Worm (Caenorhabditis elegans): ENCODE measurements around the gene F23B12.4.
A peak's percentile ranks its signal among the peaks of the same experiment; 100 is the strongest.

F23B12.4 gene

DNA sequence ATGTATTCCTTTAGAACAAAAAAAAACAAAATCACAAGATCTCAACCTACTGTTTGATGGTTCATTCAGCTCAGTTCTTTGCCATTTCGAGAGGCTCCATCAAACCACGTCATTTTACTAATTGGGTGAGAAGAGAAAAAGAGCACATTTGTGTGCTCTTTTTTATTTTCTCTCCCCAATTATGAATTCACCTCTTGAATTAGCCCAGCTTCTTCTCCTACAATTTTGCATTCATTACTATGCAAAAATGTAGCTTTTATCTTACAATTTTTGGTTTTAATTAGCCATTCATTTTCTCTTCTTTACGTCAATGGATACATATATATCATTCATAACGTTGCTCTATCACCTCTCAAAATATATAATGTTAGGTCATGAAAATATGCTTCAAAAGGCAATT lies 35.3 kb upstream of the F23B12.4 start:
- TF ChIP-seq ceh-20 (GFP tag; IDR thresholded peaks at IDR 0.05): no peak
- no peak for TF ChIP-seq lsy-2 (tag; optimal IDR thresholded peaks at IDR 0.05)
- TF ChIP-seq dmd-8 (GFP tag; IDR thresholded peaks at IDR 0.05): no peak
- TF ChIP-seq arid-1 (GFP tag; conservative IDR thresholded peaks at IDR 0.05): no peak
- TF ChIP-seq ceh-28 (tag; optimal IDR thresholded peaks at IDR 0.05): no peak
- TF ChIP-seq zip-11 (GFP tag; IDR thresholded peaks at IDR 0.05): no peak
- no peak for TF ChIP-seq dve-1 (tag; optimal IDR thresholded peaks at IDR 0.05; ENCODE audit: insufficient read depth)
- no peak for TF ChIP-seq spr-3 (GFP tag; optimal IDR thresholded peaks at IDR 0.05)
- TF ChIP-seq snpc-1.2 (GFP tag; IDR thresholded peaks at IDR 0.05): no peak
- TF ChIP-seq gei-8 (GFP tag; optimal IDR thresholded peaks at IDR 0.05): no peak
- no peak for TF ChIP-seq hif-1 (tag; optimal IDR thresholded peaks at IDR 0.05)
- TF ChIP-seq nhr-11 (tag; optimal IDR thresholded peaks at IDR 0.05): no peak
- TF ChIP-seq fkh-10 (GFP tag; optimal IDR thresholded peaks at IDR 0.05): no peak
- TF ChIP-seq F44E2.7 (GFP tag; IDR thresholded peaks at IDR 0.05): no peak
- no peak for TF ChIP-seq nhr-28 (tag; optimal IDR thresholded peaks at IDR 0.05)
- TF ChIP-seq F37D6.2 (tag; optimal IDR thresholded peaks at IDR 0.05): no peak
- TF ChIP-seq T20F7.1 (GFP tag; optimal IDR thresholded peaks at IDR 0.05): no peak

DNA sequence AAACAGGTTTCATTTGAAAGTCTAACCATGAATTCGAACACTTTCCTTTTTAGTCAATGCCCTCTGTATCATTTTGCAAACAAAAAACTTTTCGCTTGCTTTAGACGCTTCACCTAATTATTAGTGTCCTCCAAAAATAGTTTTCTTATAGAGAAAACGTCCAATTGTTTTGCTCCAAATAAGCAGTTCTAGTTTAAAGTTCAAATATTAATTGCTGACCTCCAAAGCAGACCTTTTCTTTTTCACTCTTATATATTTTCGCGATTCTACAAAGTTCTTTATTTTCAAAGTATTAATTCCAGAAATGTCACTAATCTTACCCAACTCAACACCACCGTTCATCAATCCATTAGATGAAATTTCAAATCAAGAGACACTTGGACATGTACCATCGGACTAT lies 32.2 kb upstream of the F23B12.4 start, which contains the start of gene gnrr-2:
Gene gnrr-2 (plus strand): TSS at position 301 of the 400 bp plus-strand sequence.
- TF ChIP-seq T26A8.4 (GFP tag; IDR thresholded peaks at IDR 0.05) (no peak), ceh-20 (GFP tag; IDR thresholded peaks at IDR 0.05) (no peak), spr-3 (GFP tag; optimal IDR thresholded peaks at IDR 0.05) (no peak), ZK546.5 (tag; optimal IDR thresholded peaks at IDR 0.05) (no peak), rbr-2 (tag; optimal IDR thresholded peaks at IDR 0.05) (no peak), hif-1 (tag; optimal IDR thresholded peaks at IDR 0.05) (no peak), dmd-8 (GFP tag; IDR thresholded peaks at IDR 0.05) (no peak), mxl-2 (GFP tag; conservative IDR thresholded peaks at IDR 0.05) (no peak), dve-1 (tag; optimal IDR thresholded peaks at IDR 0.05; ENCODE audit: insufficient read depth) (no peak), nhr-76 (tag; optimal IDR thresholded peaks at IDR 0.05) (no peak), daf-8 (GFP tag; IDR thresholded peaks at IDR 0.05) (no peak), snpc-1.2 (GFP tag; IDR thresholded peaks at IDR 0.05) (no peak), nhr-10 (tag; optimal IDR thresholded peaks at IDR 0.05) (no peak), mxl-3 (GFP tag; optimal IDR thresholded peaks at IDR 0.05) (no peak), egl-43 (GFP tag; IDR thresholded peaks at IDR 0.05) (no peak), fos-1 (tag; optimal IDR thresholded peaks at IDR 0.05) (no peak), snpc-4 (tag; optimal IDR thresholded peaks at IDR 0.05) (no peak)

DNA sequence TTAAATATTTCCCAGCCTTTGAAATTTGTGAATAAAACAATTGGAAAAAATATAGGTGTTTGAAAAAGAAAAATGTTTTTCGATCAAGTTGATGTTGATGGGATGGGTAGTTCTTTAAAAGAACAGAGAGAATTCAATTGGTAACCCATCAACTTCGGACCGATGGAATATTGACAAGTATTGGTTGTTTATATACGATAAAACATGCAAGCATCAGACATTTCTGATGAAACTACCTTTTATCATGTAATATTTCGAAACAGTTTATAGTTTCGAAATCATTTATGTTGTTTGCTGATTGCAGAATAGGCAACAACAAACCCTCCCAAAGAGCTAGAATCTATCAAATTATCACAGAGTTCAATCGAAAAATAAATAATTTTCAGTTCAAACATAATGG lies 31.0 kb upstream of the F23B12.4 start:
- no peak for TF ChIP-seq nhr-25 (tag; optimal IDR thresholded peaks at IDR 0.05; ENCODE audit: borderline replicate concordance, insufficient read depth)
- no peak for TF ChIP-seq daf-16 (GFP tag; optimal IDR thresholded peaks at IDR 0.05)
- TF ChIP-seq daf-16 (tag; optimal IDR thresholded peaks at IDR 0.05): peak; percentile 86
- TF ChIP-seq zip-2 (tag; optimal IDR thresholded peaks at IDR 0.05): peak; percentile 39
- no peak for TF ChIP-seq pqm-1 (tag; optimal IDR thresholded peaks at IDR 0.05)
- peak; percentile 21 for TF ChIP-seq ztf-7 (tag; optimal IDR thresholded peaks at IDR 0.05)

DNA sequence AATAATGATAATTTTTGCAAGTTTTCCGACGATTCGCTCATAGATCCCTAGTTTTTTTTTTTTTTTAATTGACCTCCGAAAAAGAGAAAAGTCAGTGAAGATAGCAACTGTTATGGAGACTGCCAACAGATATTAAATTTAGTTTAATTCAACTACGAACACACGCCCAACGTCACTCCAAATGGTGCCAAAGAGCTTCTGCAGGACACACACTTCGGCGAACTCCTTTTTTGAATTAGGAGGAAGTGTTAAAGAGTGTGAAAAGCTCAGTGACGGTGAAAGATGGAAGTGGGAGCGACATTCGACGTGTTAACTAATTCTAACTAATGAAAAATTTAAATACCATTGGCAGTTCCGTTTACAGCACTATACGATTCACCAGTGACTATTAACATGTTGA lies 29.0 kb upstream of the F23B12.4 start:
- TF ChIP-seq arid-1 (GFP tag; conservative IDR thresholded peaks at IDR 0.05) (0 out of 2 replicates have a peak, but pooled peaks have one; percentile 40), zag-1 (tag; optimal IDR thresholded peaks at IDR 0.05) (no peak), egl-27 (tag; optimal IDR thresholded peaks at IDR 0.05) (no peak), mes-2 (tag; optimal IDR thresholded peaks at IDR 0.05; ENCODE audit: poor library complexity, severe bottlenecking) (peak; percentile 35), lin-38 (GFP tag; IDR thresholded peaks at IDR 0.05) (peak; percentile 35; the same call in 1 of the 2 replicates), lim-7 (GFP tag; IDR thresholded peaks at IDR 0.05) (0 out of 2 replicates have a peak, but pooled peaks have one; percentile 45), ama-1 (optimal IDR thresholded peaks at IDR 0.05) (peak; percentile 45), lin-13 (GFP tag; optimal IDR thresholded peaks at IDR 0.05) (no peak)
